Worm (Caenorhabditis elegans) whole organism, L4 larva: ENCODE results near the gene ssna-1.

Source experiments
- F26F4.8 ChIP-seq: fragments of 200-800 bp; sonication (Bioruptor generic); conservative IDR thresholded peaks from 2 replicates; pipeline ENCODE4 v1.3.6; 2022; ENCODE audit warnings: missing genetic modification characterization, missing compliant biosample characterization
- F49E8.2 ChIP-seq: sonication (generic microtip); optimal IDR thresholded peaks from 2 replicates; lab custom pipeline; 2016; ENCODE audit warnings: missing compliant biosample characterization, mild to moderate bottlenecking, missing genetic modification characterization, borderline replicate concordance
- R02D3.7 ChIP-seq: fragments of 150-350 bp; sonication (generic microtip); optimal IDR thresholded peaks from 3 replicates; lab custom pipeline; 2014; ENCODE audit warnings: missing biosample characterization, missing genetic modification characterization
- T20F7.1 ChIP-seq: fragments of 200-800 bp; sonication (Bioruptor generic); optimal IDR thresholded peaks from 2 replicates; lab custom pipeline; 2018; ENCODE audit warnings: mild to moderate bottlenecking, missing genetic modification characterization, missing compliant biosample characterization
- T26A8.4 ChIP-seq: fragments of 200-800 bp; sonication (Bioruptor generic); IDR thresholded peaks from 2 replicates; pipeline ENCODE4 v1.3.6; 2022; ENCODE audit warnings: missing genetic modification characterization, missing compliant biosample characterization
- ZK546.5 ChIP-seq, 2 experiments: sonication (generic microtip); optimal IDR thresholded peaks; 2 replicates each; lab custom pipeline; 2017; ENCODE audit warnings: missing biosample characterization in 2 of 2, missing genetic modification characterization in 2 of 2
- aha-1 ChIP-seq: fragments of 150-350 bp; peaks from one replicate; lab custom pipeline; 2014; ENCODE audit warnings: missing biosample characterization, missing genetic modification characterization
- ama-1 ChIP-seq: fragments of 150-350 bp; optimal IDR thresholded peaks from 2 replicates; lab custom pipeline; 2014; ENCODE audit warnings: inconsistent platforms, mixed read lengths
- ceh-20 ChIP-seq: fragments of 200-800 bp; sonication (Bioruptor generic); IDR thresholded peaks from 2 replicates; pipeline ENCODE4 v1.3.6; 2022; ENCODE audit warnings: missing genetic modification reagents, missing genetic modification characterization, missing compliant biosample characterization
- ceh-32 ChIP-seq: sonication (generic microtip); optimal IDR thresholded peaks from 2 replicates; lab custom pipeline; 2016; ENCODE audit warnings: mild to moderate bottlenecking, missing genetic modification characterization, missing compliant biosample characterization; ENCODE audit not compliant: poor library complexity
- ceh-44 ChIP-seq: fragments of 200-800 bp; sonication (Bioruptor generic); IDR thresholded peaks from 2 replicates; pipeline ENCODE4 v1.3.6; 2022; ENCODE audit warnings: missing genetic modification reagents, missing genetic modification characterization, missing compliant biosample characterization
- ceh-62 ChIP-seq: sonication (generic microtip); optimal IDR thresholded peaks from 2 replicates; lab custom pipeline; 2017; ENCODE audit warnings: missing biosample characterization, missing genetic modification characterization
- daf-16 ChIP-seq, 3 experiments: sonication (generic microtip); optimal IDR thresholded peaks; 2 replicates each; lab custom pipeline; 2016 to 2017; ENCODE audit warnings: missing genetic modification characterization in 3 of 3, missing genetic modification reagents in 3 of 3, mild to moderate bottlenecking in 2 of 3, missing compliant biosample characterization in 2 of 3, missing biosample characterization in 1 of 3, moderate library complexity in 1 of 3
- dmd-6 ChIP-seq: fragments of 200-800 bp; sonication (Bioruptor generic); IDR thresholded peaks from 2 replicates; pipeline ENCODE4 v1.3.6; 2022; ENCODE audit warnings: missing genetic modification reagents, missing genetic modification characterization, missing compliant biosample characterization
- dmd-8 ChIP-seq: fragments of 200-800 bp; sonication (Bioruptor generic); IDR thresholded peaks from 2 replicates; pipeline ENCODE4 v1.3.6; 2022; ENCODE audit warnings: missing genetic modification characterization, missing compliant biosample characterization
- duxl-1 ChIP-seq: sonication (generic microtip); optimal IDR thresholded peaks from 2 replicates; lab custom pipeline; 2016; ENCODE audit warnings: mild to moderate bottlenecking, missing genetic modification characterization, moderate library complexity, missing compliant biosample characterization; ENCODE audit not compliant: poor library complexity
- dve-1 ChIP-seq: sonication (generic microtip); optimal IDR thresholded peaks from 2 replicates; lab custom pipeline; 2017; ENCODE audit warnings: antibody characterized with exemption, mild to moderate bottlenecking, missing genetic modification characterization, missing compliant biosample characterization; ENCODE audit not compliant: insufficient read depth
- egl-43 ChIP-seq: fragments of 200-800 bp; sonication (Bioruptor generic); IDR thresholded peaks from 2 replicates; pipeline ENCODE4 v1.3.6; 2022; ENCODE audit warnings: missing genetic modification reagents, missing genetic modification characterization, missing compliant biosample characterization
- hlh-11 ChIP-seq: fragments of 200-800 bp; sonication (Bioruptor generic); optimal IDR thresholded peaks from 2 replicates; lab custom pipeline; 2018; ENCODE audit warnings: mild to moderate bottlenecking, missing genetic modification characterization, missing compliant biosample characterization
- lin-1 ChIP-seq: fragments of 200-800 bp; sonication (Bioruptor generic); IDR thresholded peaks from 2 replicates; pipeline ENCODE4 v1.3.6; 2022; ENCODE audit warnings: missing genetic modification reagents, missing genetic modification characterization, missing compliant biosample characterization
- lin-38 ChIP-seq: fragments of 200-800 bp; sonication (Bioruptor generic); IDR thresholded peaks from 2 replicates; pipeline ENCODE4 v1.3.6; 2022; ENCODE audit warnings: missing genetic modification reagents, missing genetic modification characterization, missing compliant biosample characterization
- lin-39 ChIP-seq: fragments of 150-350 bp; optimal IDR thresholded peaks from 2 replicates; lab custom pipeline; 2014; ENCODE audit warnings: missing biosample characterization, missing genetic modification reagents, missing genetic modification characterization
- lsy-2 ChIP-seq, 2 experiments: fragments of 150-350 bp in 1 of 2; sonication (generic microtip) in 1 of 2; optimal IDR thresholded peaks; 2 replicates each; lab custom pipeline; 2014 to 2017; ENCODE audit warnings: missing biosample characterization in 2 of 2, missing genetic modification characterization in 2 of 2
- mdl-1 ChIP-seq, 2 experiments: fragments of 150-350 bp in 1 of 2; sonication (generic microtip) in 1 of 2; optimal IDR thresholded peaks; 2 replicates each; lab custom pipeline; 2014 to 2017; ENCODE audit warnings: missing biosample characterization in 2 of 2, missing genetic modification characterization in 2 of 2
- mep-1 ChIP-seq: fragments of 150-350 bp; sonication (generic microtip); optimal IDR thresholded peaks from 3 replicates; lab custom pipeline; 2014; ENCODE audit warnings: missing biosample characterization, missing genetic modification characterization
- nhr-102 ChIP-seq: sonication (generic microtip); optimal IDR thresholded peaks from 2 replicates; lab custom pipeline; 2016; ENCODE audit warnings: mild to moderate bottlenecking, missing genetic modification characterization, moderate library complexity, missing compliant biosample characterization
- nhr-111 ChIP-seq: fragments of 200-800 bp; sonication (Bioruptor generic); optimal IDR thresholded peaks from 2 replicates; lab custom pipeline; 2018; ENCODE audit warnings: mild to moderate bottlenecking, missing genetic modification characterization, missing compliant biosample characterization
- nhr-237 ChIP-seq: sonication (generic microtip); optimal IDR thresholded peaks from 2 replicates; lab custom pipeline; 2017; ENCODE audit warnings: missing biosample characterization, missing genetic modification characterization
- nhr-25 ChIP-seq: sonication (generic microtip); optimal IDR thresholded peaks from 2 replicates; lab custom pipeline; 2017; ENCODE audit warnings: missing genetic modification characterization, mild to moderate bottlenecking, missing compliant biosample characterization, antibody characterized with exemption, moderate library complexity, borderline replicate concordance; ENCODE audit not compliant: insufficient read depth
- nhr-28 ChIP-seq: fragments of 150-350 bp; optimal IDR thresholded peaks from 2 replicates; lab custom pipeline; 2014; ENCODE audit warnings: missing biosample characterization, missing genetic modification characterization
- nhr-77 ChIP-seq: fragments of 150-350 bp; optimal IDR thresholded peaks from 2 replicates; lab custom pipeline; 2014; ENCODE audit warnings: missing biosample characterization, missing genetic modification characterization
- php-3 ChIP-seq: fragments of 200-800 bp; sonication (Bioruptor generic); IDR thresholded peaks from 2 replicates; pipeline ENCODE4 v1.3.6; 2022; ENCODE audit warnings: missing genetic modification reagents, missing genetic modification characterization, missing compliant biosample characterization
- pqm-1 ChIP-seq: sonication (generic microtip); optimal IDR thresholded peaks from 2 replicates; lab custom pipeline; 2017; ENCODE audit warnings: missing biosample characterization, missing genetic modification characterization
- snpc-4 ChIP-seq: fragments of 150-350 bp; optimal IDR thresholded peaks from 2 replicates; lab custom pipeline; 2014; ENCODE audit warnings: missing biosample characterization, missing genetic modification characterization
- tag-97 ChIP-seq: fragments of 200-800 bp; sonication (Bioruptor generic); IDR thresholded peaks from 2 replicates; pipeline ENCODE4 v1.3.6; 2022; ENCODE audit warnings: missing genetic modification characterization, missing compliant biosample characterization
- unc-130 ChIP-seq: sonication (generic microtip); optimal IDR thresholded peaks from 2 replicates; lab custom pipeline; 2016; ENCODE audit warnings: missing genetic modification reagents, missing genetic modification characterization, missing compliant biosample characterization
- unc-62 ChIP-seq, 3 experiments: fragments of 150-350 bp in 1 of 3; sonication (generic microtip); optimal IDR thresholded peaks in 2 of 3; peaks in 1 of 3; 1 replicate in 1 of 3; 2 replicates in 2 of 3; lab custom pipeline; 2014 to 2017; ENCODE audit warnings: missing biosample characterization in 3 of 3, missing genetic modification characterization in 3 of 3, missing genetic modification reagents in 3 of 3, missing genotype in 1 of 3
- zip-11 ChIP-seq: fragments of 200-800 bp; sonication (Bioruptor generic); IDR thresholded peaks from 2 replicates; pipeline ENCODE4 v1.3.6; 2022; ENCODE audit warnings: missing genetic modification characterization, missing compliant biosample characterization
- zip-2 ChIP-seq: fragments of 150-350 bp; optimal IDR thresholded peaks from 2 replicates; lab custom pipeline; 2014; ENCODE audit warnings: missing biosample characterization, missing genetic modification characterization

ssna-1 gene

ce11 chrIV:379605-380004 is 8.3 kb upstream of the ssna-1 start:
- TF ChIP-seq snpc-4 (tag; lab: Kevin White, UChicago) (no peak), nhr-102 (no peak), mep-1 (tag; lab: Kevin White, UChicago) (no peak), unc-62 (GFP tag; optimal IDR thresholded peaks at IDR 0.05 in 1 of 2; lab: Kevin White, UChicago) (peak in 1 of 2 experiments; percentile 67), unc-62 (tag; optimal IDR thresholded peaks at IDR 0.05; lab: Kevin White, UChicago) (no peak), lin-38 (peak; percentile 30; the same call in 1 of the 2 replicates), unc-130 (GFP tag; lab: Kevin White, UChicago) (peak; percentile 27), R02D3.7 (no peak), dmd-8 (no peak), lin-1 (GFP tag; lab: Robert Waterston, UW) (no peak), ama-1 (no peak), zip-2 (tag; lab: Kevin White, UChicago) (no peak), aha-1 (peak; percentile 56), duxl-1 (tag; lab: Kevin White, UChicago) (no peak), php-3 (GFP tag; lab: Robert Waterston, UW) (no peak), F26F4.8 (GFP tag; lab: Robert Waterston, UW) (no peak), pqm-1 (tag; lab: Kevin White, UChicago) (no peak), lin-39 (tag; lab: Kevin White, UChicago) (no peak), tag-97 (GFP tag; lab: Robert Waterston, UW) (no peak), daf-16 (GFP tag; optimal IDR thresholded peaks at IDR 0.05; lab: Kevin White, UChicago) (no peak), daf-16 (tag; optimal IDR thresholded peaks at IDR 0.05; lab: Kevin White, UChicago) (peak; percentile 4), T26A8.4 (GFP tag; lab: Robert Waterston, UW) (no peak), hlh-11 (tag; lab: Kevin White, UChicago) (no peak), T20F7.1 (GFP tag; lab: Kevin White, UChicago) (no peak), ZK546.5 (tag; optimal IDR thresholded peaks at IDR 0.05; lab: Kevin White, UChicago) (no peak), mdl-1 (tag; optimal IDR thresholded peaks at IDR 0.05; lab: Kevin White, UChicago) (no peak), nhr-25 (tag; lab: Kevin White, UChicago) (no peak), nhr-28 (no peak), F49E8.2 (tag; lab: Kevin White, UChicago) (peak; percentile 21)
- TF ChIP-seq, all 104 proteins: peak for 6

ce11 chrIV:383135-383731 is 4.7 kb upstream of the ssna-1 start, which contains the start of gene spl-1:
Gene spl-1, minus strand, starts transcription at chrIV:383185.
- no peak for TF ChIP-seq T26A8.4 (GFP tag; lab: Robert Waterston, UW)
- TF ChIP-seq zip-2 (tag; lab: Kevin White, UChicago): no peak
- TF ChIP-seq dmd-6: peak; percentile 46; the same call in 1 of the 2 replicates
- peak; percentile 66; the same call in 1 of the 2 replicates for TF ChIP-seq php-3 (GFP tag; lab: Robert Waterston, UW)
- TF ChIP-seq nhr-77 (tag; lab: Kevin White, UChicago): peak; percentile 68
- no peak for TF ChIP-seq lin-39 (tag; lab: Kevin White, UChicago)
- no peak for TF ChIP-seq egl-43
- no peak for TF ChIP-seq daf-16 (GFP tag; optimal IDR thresholded peaks at IDR 0.05; lab: Kevin White, UChicago)
- peak; percentile 88 for TF ChIP-seq daf-16 (tag; optimal IDR thresholded peaks at IDR 0.05; lab: Kevin White, UChicago)
- TF ChIP-seq dve-1 (tag; lab: Kevin White, UChicago): peak; percentile 47
- no peak for TF ChIP-seq zip-11
- TF ChIP-seq nhr-237 (tag; lab: Kevin White, UChicago): no peak
- no peak for TF ChIP-seq ceh-44 (GFP tag; lab: Robert Waterston, UW)
- no peak for TF ChIP-seq unc-130 (GFP tag; lab: Kevin White, UChicago)
- peak; percentile 36 for TF ChIP-seq hlh-11 (tag; lab: Kevin White, UChicago)
- TF ChIP-seq T20F7.1 (GFP tag; lab: Kevin White, UChicago): peak; percentile 29
- no peak for TF ChIP-seq unc-62 (GFP tag; optimal IDR thresholded peaks at IDR 0.05 in 1 of 2; lab: Kevin White, UChicago)
- no peak for TF ChIP-seq unc-62 (tag; optimal IDR thresholded peaks at IDR 0.05; lab: Kevin White, UChicago)
- TF ChIP-seq ceh-32 (tag; lab: Kevin White, UChicago): no peak
- no peak for TF ChIP-seq ceh-20 (GFP tag; lab: Robert Waterston, UW)
- TF ChIP-seq nhr-28: peak; percentile 83
- no peak for TF ChIP-seq ceh-62 (tag; lab: Kevin White, UChicago)
- TF ChIP-seq lsy-2 (tag; optimal IDR thresholded peaks at IDR 0.05; lab: Kevin White, UChicago): peak in 1 of 2 experiments; percentile 2
- TF ChIP-seq F26F4.8 (GFP tag; lab: Robert Waterston, UW): no peak
- TF ChIP-seq pqm-1 (tag; lab: Kevin White, UChicago): peak; percentile 63
- TF ChIP-seq nhr-111: no peak
